Worm (Caenorhabditis elegans) whole organism, midembryonic: ENCODE data around the gene col-41.

Experiments
- T22C8.4 ChIP-seq: fragments of 200-800 bp; sonication (Bioruptor generic); IDR thresholded peaks from 2 replicates; pipeline ENCODE4 v1.3.6; 2022; ENCODE audit warnings: missing genetic modification characterization, missing compliant biosample characterization
- cog-1 ChIP-seq: sonication (generic microtip); optimal IDR thresholded peaks from 2 replicates; lab custom pipeline; 2016; ENCODE audit warnings: missing genetic modification characterization, missing compliant biosample characterization
- flt-1 ChIP-seq: fragments of 200-800 bp; sonication (Bioruptor generic); IDR thresholded peaks from 2 replicates; pipeline ENCODE4 v1.3.6; 2022; ENCODE audit warnings: missing genetic modification characterization, missing compliant biosample characterization
- klf-2 ChIP-seq: fragments of 200-800 bp; sonication (Bioruptor generic); conservative IDR thresholded peaks from 2 replicates; pipeline ENCODE4 v1.3.6; 2022; ENCODE audit warnings: missing genetic modification reagents, missing genetic modification characterization, missing compliant biosample characterization
- med-1 ChIP-seq: sonication (generic microtip); optimal IDR thresholded peaks from 2 replicates; lab custom pipeline; 2017; ENCODE audit warnings: missing genetic modification characterization, mild to moderate bottlenecking, missing compliant biosample characterization, antibody characterized with exemption, missing genetic modification reagents; ENCODE audit not compliant: insufficient read depth
- ref-1 ChIP-seq: fragments of 200-800 bp; sonication (Bioruptor generic); conservative IDR thresholded peaks from 2 replicates; pipeline ENCODE4 v1.3.6; 2022; ENCODE audit warnings: missing genetic modification reagents, missing genetic modification characterization, missing compliant biosample characterization
- tab-1 ChIP-seq: fragments of 200-800 bp; sonication (Bioruptor generic); IDR thresholded peaks from 2 replicates; pipeline ENCODE4 v1.3.6; 2022; ENCODE audit warnings: missing genetic modification characterization, missing compliant biosample characterization
- ztf-23 ChIP-seq: fragments of 200-800 bp; sonication (Bioruptor generic); IDR thresholded peaks from 2 replicates; pipeline ENCODE4 v1.3.6; 2022; ENCODE audit warnings: missing genetic modification reagents, missing genetic modification characterization, missing compliant biosample characterization
- ztf-29 ChIP-seq: fragments of 200-800 bp; sonication (Bioruptor generic); IDR thresholded peaks from 2 replicates; pipeline ENCODE4 v1.3.6; 2022; ENCODE audit warnings: missing genetic modification reagents, missing genetic modification characterization, missing compliant biosample characterization

The col-41 gene

DNA sequence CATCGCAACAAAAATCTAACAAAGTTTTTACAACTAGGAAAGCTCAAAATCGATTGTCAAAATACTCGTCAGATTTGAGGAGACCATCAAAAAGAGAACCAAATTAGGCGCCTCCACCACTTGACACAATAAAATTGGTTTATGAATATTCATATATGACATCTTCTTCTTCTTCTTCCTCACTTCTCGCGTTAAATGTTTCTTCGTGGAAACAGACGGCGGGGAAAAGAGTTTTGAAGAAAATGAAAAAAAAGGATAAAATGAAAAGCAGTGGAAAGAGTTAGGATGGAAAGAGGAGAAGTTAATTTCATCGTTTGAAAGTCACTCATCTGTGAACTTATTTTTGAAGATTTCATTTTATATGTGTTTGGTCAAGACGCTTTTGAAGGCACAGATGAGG lies 41.3 kb downstream of the col-41 start:
- TF ChIP-seq tab-1 (no peak), klf-2 (GFP tag; lab: Robert Waterston, UW) (no peak), med-1 (GFP tag; lab: Kevin White, UChicago) (no peak), ztf-23 (no peak), ztf-29 (GFP tag; lab: Robert Waterston, UW) (no peak), cog-1 (tag; lab: Kevin White, UChicago) (no peak), T22C8.4 (no peak), flt-1 (no peak), ref-1 (GFP tag; lab: Robert Waterston, UW) (no peak)

DNA sequence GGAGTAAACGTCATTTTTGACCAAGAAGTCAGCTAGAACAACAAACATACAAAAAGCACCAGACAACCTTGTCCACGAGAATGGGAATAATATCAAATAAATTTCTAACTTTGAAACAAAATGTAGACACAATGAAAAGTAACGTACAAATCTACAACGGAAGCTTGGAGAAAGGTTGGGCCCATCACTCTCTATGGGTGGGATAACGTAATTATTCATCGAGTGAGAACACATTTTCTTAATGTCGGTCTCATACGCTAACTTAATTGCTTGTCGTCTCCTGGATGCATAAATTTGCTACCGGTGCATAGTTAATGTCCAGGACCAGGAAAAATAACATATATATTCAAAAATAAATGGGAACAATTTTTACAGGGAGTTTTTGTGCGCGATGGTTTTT lies 43.1 kb downstream of the col-41 start:
- TF ChIP-seq klf-2 (GFP tag; lab: Robert Waterston, UW), result no peak
- no peak for TF ChIP-seq flt-1
- no peak for TF ChIP-seq ztf-23
- TF ChIP-seq cog-1 (tag; lab: Kevin White, UChicago), result no peak
- no peak for TF ChIP-seq T22C8.4
- TF ChIP-seq med-1 (GFP tag; lab: Kevin White, UChicago), result no peak
- no peak for TF ChIP-seq ref-1 (GFP tag; lab: Robert Waterston, UW)
- no peak for TF ChIP-seq ztf-29 (GFP tag; lab: Robert Waterston, UW)
- no peak for TF ChIP-seq tab-1

DNA sequence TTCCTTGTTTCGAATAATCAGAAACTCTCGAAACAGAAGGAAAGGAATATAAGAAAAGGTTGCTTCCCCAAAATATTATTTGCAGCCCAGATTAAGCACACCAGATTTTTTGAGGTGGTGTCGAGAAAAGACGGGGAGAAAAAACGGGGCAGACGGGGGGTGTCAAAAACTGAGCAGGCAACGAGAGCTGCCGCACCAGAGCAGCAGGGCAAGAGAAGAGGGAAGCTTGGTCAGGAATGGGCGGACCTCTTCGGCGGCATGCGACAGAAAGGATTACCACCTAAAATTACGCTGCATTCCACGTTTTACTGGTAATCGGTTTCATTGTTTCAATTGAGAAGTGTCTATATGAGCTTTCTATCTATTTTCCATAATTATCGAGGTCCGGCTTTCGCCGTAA lies 44.2 kb downstream of the col-41 start:
- TF ChIP-seq cog-1 (tag; lab: Kevin White, UChicago) (no peak), med-1 (GFP tag; lab: Kevin White, UChicago) (no peak), ztf-29 (GFP tag; lab: Robert Waterston, UW) (no peak), klf-2 (GFP tag; lab: Robert Waterston, UW) (no peak)

- TF ChIP-seq cog-1 (tag; lab: Kevin White, UChicago) (no peak), T22C8.4 (no peak), ztf-29 (GFP tag; lab: Robert Waterston, UW) (no peak), tab-1 (no peak), flt-1 (no peak)
Measured at ce11 chrX:15128184-15128583, 48.1 kb downstream of the col-41 start.

DNA sequence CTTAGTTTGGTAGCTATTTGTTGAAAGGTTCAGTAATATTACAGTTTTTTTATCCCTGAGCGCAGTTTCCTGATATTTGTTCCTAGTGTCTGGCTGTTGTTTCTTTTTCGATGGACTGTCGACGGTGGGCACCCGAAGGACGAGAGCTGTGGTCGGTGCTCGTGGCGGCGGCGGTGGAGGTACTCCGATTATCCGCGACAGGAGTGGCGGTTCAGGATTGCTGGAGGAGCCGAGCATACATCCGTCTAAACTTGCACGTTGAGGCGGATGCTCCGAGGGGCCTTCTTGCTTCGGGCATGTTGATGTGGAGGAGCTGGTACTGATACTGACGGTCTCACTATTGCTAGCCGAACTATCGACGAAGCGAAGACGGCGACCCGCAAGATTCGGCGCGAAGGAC lies 48.9 kb downstream of the col-41 start:
- TF ChIP-seq tab-1 (0 out of 2 replicates have a peak, but pooled peaks have one; percentile 43), ref-1 (GFP tag; lab: Robert Waterston, UW) (no peak), flt-1 (no peak)

DNA sequence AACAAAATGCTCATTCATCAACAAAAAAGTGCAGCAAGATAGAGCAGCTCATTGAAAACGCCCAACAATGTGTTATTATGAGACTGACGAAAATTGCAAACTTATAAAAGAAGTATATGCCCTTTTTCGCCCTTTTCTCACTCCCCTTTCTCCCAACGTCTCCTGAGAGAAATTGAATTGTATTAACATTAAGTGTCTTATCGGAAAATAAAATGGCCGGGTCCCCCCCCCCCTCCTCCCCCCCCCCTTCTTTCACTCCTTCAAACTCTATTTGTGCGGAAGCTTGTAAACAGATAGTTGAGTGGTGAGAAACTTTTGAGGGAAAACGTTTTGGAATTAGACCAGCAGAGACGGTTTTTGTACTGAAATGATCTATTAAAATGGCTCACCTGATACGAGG lies 49.5 kb downstream of the col-41 start:
- TF ChIP-seq tab-1, result no peak
- no peak for TF ChIP-seq klf-2 (GFP tag; lab: Robert Waterston, UW)
- TF ChIP-seq T22C8.4, result no peak
- TF ChIP-seq ref-1 (GFP tag; lab: Robert Waterston, UW), result no peak
- no peak for TF ChIP-seq ztf-29 (GFP tag; lab: Robert Waterston, UW)
- no peak for TF ChIP-seq flt-1
- no peak for TF ChIP-seq cog-1 (tag; lab: Kevin White, UChicago)

- TF ChIP-seq ref-1 (GFP tag; lab: Robert Waterston, UW), result no peak
- no peak for TF ChIP-seq ztf-29 (GFP tag; lab: Robert Waterston, UW)
Measured at ce11 chrX:15125138-15125537, 51.1 kb downstream of the col-41 start.
